Worm (Caenorhabditis elegans) whole organism, late embryonic: ENCODE results near the gene F32H5.3.

Source experiments
- C08G9.2 ChIP-seq: sonication (generic microtip); optimal IDR thresholded peaks from 2 replicates; lab custom pipeline; 2016; ENCODE audit warnings: mild to moderate bottlenecking, missing genetic modification characterization, moderate library complexity, missing compliant biosample characterization
- C38D4.7 ChIP-seq: fragments of 200-800 bp; sonication (Bioruptor generic); optimal IDR thresholded peaks from 2 replicates; lab custom pipeline; 2018; ENCODE audit warnings: mild to moderate bottlenecking, missing genetic modification characterization, moderate library complexity, missing compliant biosample characterization
- F13H6.1 ChIP-seq: sonication (generic microtip); optimal IDR thresholded peaks from 2 replicates; lab custom pipeline; 2016; ENCODE audit warnings: missing genetic modification characterization, missing compliant biosample characterization
- K09A11.1 ChIP-seq: sonication (generic microtip); optimal IDR thresholded peaks from 2 replicates; lab custom pipeline; 2017; ENCODE audit warnings: antibody characterized with exemption, mild to moderate bottlenecking, missing genetic modification characterization, missing compliant biosample characterization; ENCODE audit not compliant: insufficient read depth
- Y22D7AL.16 ChIP-seq: sonication (generic microtip); optimal IDR thresholded peaks from 2 replicates; lab custom pipeline; 2016; ENCODE audit warnings: missing genetic modification characterization, missing compliant biosample characterization
- ahr-1 ChIP-seq: sonication (generic microtip); optimal IDR thresholded peaks from 2 replicates; lab custom pipeline; 2016; ENCODE audit warnings: missing genetic modification characterization, missing compliant biosample characterization
- ceh-14 ChIP-seq: sonication (generic microtip); optimal IDR thresholded peaks from 2 replicates; lab custom pipeline; 2016; ENCODE audit warnings: missing genotype, missing genetic modification characterization, missing compliant biosample characterization
- ceh-2 ChIP-seq: sonication (generic microtip); optimal IDR thresholded peaks from 2 replicates; lab custom pipeline; 2016; ENCODE audit warnings: missing genotype, missing genetic modification characterization, missing compliant biosample characterization
- ceh-24 ChIP-seq: sonication (generic microtip); optimal IDR thresholded peaks from 2 replicates; lab custom pipeline; 2016; ENCODE audit warnings: mild to moderate bottlenecking, missing genetic modification characterization, missing compliant biosample characterization
- ceh-34 ChIP-seq: sonication (generic microtip); optimal IDR thresholded peaks from 2 replicates; lab custom pipeline; 2016; ENCODE audit warnings: mild to moderate bottlenecking, missing genetic modification characterization, missing compliant biosample characterization
- ceh-9 ChIP-seq: sonication (generic microtip); optimal IDR thresholded peaks from 2 replicates; lab custom pipeline; 2016; ENCODE audit warnings: mild to moderate bottlenecking, missing genetic modification characterization, inconsistent platforms, missing compliant biosample characterization
- elt-2 ChIP-seq: sonication (generic microtip); optimal IDR thresholded peaks from 2 replicates; lab custom pipeline; 2016; ENCODE audit warnings: missing genetic modification reagents, missing genetic modification characterization, missing compliant biosample characterization
- ets-4 ChIP-seq: sonication (generic microtip); optimal IDR thresholded peaks from 2 replicates; lab custom pipeline; 2016; ENCODE audit warnings: missing genetic modification characterization, missing compliant biosample characterization
- fax-1 ChIP-seq: sonication (generic microtip); optimal IDR thresholded peaks from 2 replicates; lab custom pipeline; 2016; ENCODE audit warnings: missing genotype, missing genetic modification characterization, missing compliant biosample characterization
- fkh-10 ChIP-seq: fragments of 150-350 bp; optimal IDR thresholded peaks from 2 replicates; lab custom pipeline; 2014; ENCODE audit warnings: missing biosample characterization, missing genetic modification reagents, missing genetic modification characterization
- fkh-6 ChIP-seq: sonication (generic microtip); optimal IDR thresholded peaks from 2 replicates; lab custom pipeline; 2016; ENCODE audit warnings: missing genetic modification characterization, missing compliant biosample characterization
- hlh-15 ChIP-seq: sonication (generic microtip); optimal IDR thresholded peaks from 2 replicates; lab custom pipeline; 2016; ENCODE audit warnings: missing genetic modification characterization, missing compliant biosample characterization
- hlh-6 ChIP-seq: sonication (generic microtip); optimal IDR thresholded peaks from 2 replicates; lab custom pipeline; 2016; ENCODE audit warnings: missing genotype, missing genetic modification characterization, missing compliant biosample characterization
- hlh-8 ChIP-seq: sonication (generic microtip); optimal IDR thresholded peaks from 2 replicates; lab custom pipeline; 2016; ENCODE audit warnings: missing genotype, missing genetic modification characterization, missing compliant biosample characterization
- lim-6 ChIP-seq: sonication (generic microtip); optimal IDR thresholded peaks from 2 replicates; lab custom pipeline; 2016; ENCODE audit warnings: missing genetic modification characterization, missing compliant biosample characterization
- lin-11 ChIP-seq: fragments of 200-800 bp; sonication (Bioruptor generic); optimal IDR thresholded peaks from 2 replicates; lab custom pipeline; 2018; ENCODE audit warnings: mild to moderate bottlenecking, missing genetic modification characterization, missing compliant biosample characterization
- madf-2 ChIP-seq: sonication (generic microtip); optimal IDR thresholded peaks from 2 replicates; lab custom pipeline; 2017; ENCODE audit warnings: missing genetic modification characterization, missing compliant biosample characterization
- nfya-1 ChIP-seq: sonication (generic microtip); optimal IDR thresholded peaks from 2 replicates; lab custom pipeline; 2017; ENCODE audit warnings: missing genetic modification characterization, mild to moderate bottlenecking, missing compliant biosample characterization, antibody characterized with exemption, moderate library complexity
- nhr-232 ChIP-seq: sonication (generic microtip); optimal IDR thresholded peaks from 2 replicates; lab custom pipeline; 2016; ENCODE audit warnings: missing genetic modification characterization, missing compliant biosample characterization
- npax-4 ChIP-seq: sonication (generic microtip); optimal IDR thresholded peaks from 2 replicates; lab custom pipeline; 2016; ENCODE audit warnings: missing genetic modification characterization, missing compliant biosample characterization
- pag-3 ChIP-seq: sonication (generic microtip); optimal IDR thresholded peaks from 2 replicates; lab custom pipeline; 2016; ENCODE audit warnings: missing compliant biosample characterization, missing genetic modification characterization, borderline replicate concordance
- pha-4 ChIP-seq: fragments of 150-350 bp; optimal IDR thresholded peaks from 2 replicates; lab custom pipeline; 2018; ENCODE audit warnings: missing biosample characterization, missing genetic modification reagents, missing genetic modification characterization
- pros-1 ChIP-seq: fragments of 150-350 bp; optimal IDR thresholded peaks from 2 replicates; lab custom pipeline; 2014; ENCODE audit warnings: missing biosample characterization, missing genetic modification reagents, missing genetic modification characterization
- ref-2 ChIP-seq: sonication (generic microtip); optimal IDR thresholded peaks from 2 replicates; lab custom pipeline; 2016; ENCODE audit warnings: missing genetic modification characterization, missing compliant biosample characterization
- sdc-2 ChIP-seq: sonication (generic microtip); optimal IDR thresholded peaks from 2 replicates; lab custom pipeline; 2016; ENCODE audit warnings: missing genotype, missing genetic modification characterization, missing compliant biosample characterization
- syd-9 ChIP-seq: sonication (generic microtip); optimal IDR thresholded peaks from 2 replicates; lab custom pipeline; 2016; ENCODE audit warnings: mild to moderate bottlenecking, missing genetic modification characterization, moderate library complexity, missing compliant biosample characterization
- tbx-2 ChIP-seq: sonication (generic microtip); optimal IDR thresholded peaks from 2 replicates; lab custom pipeline; 2016; ENCODE audit warnings: missing genetic modification characterization, missing compliant biosample characterization
- tbx-7 ChIP-seq: sonication (generic microtip); optimal IDR thresholded peaks from 2 replicates; lab custom pipeline; 2016; ENCODE audit warnings: missing genotype, missing genetic modification characterization, missing compliant biosample characterization
- unc-3 ChIP-seq, 2 experiments: fragments of 200-800 bp in 1 of 2; sonication (Bioruptor generic) in 1 of 2; sonication (generic microtip) in 1 of 2; conservative IDR thresholded peaks in 1 of 2; optimal IDR thresholded peaks in 1 of 2; 2 replicates each; pipeline versions ENCODE4 v1.3.6 to Lab custom; 2016 to 2022; ENCODE audit warnings: missing compliant biosample characterization in 2 of 2, missing genetic modification characterization in 2 of 2, missing genetic modification reagents in 1 of 2
- unc-86 ChIP-seq: sonication (generic microtip); optimal IDR thresholded peaks from 2 replicates; lab custom pipeline; 2016; ENCODE audit warnings: missing genetic modification characterization, missing compliant biosample characterization
- ztf-16 ChIP-seq: sonication (generic microtip); optimal IDR thresholded peaks from 2 replicates; lab custom pipeline; 2017; ENCODE audit warnings: missing genetic modification characterization, missing compliant biosample characterization

The F32H5.3 gene

DNA sequence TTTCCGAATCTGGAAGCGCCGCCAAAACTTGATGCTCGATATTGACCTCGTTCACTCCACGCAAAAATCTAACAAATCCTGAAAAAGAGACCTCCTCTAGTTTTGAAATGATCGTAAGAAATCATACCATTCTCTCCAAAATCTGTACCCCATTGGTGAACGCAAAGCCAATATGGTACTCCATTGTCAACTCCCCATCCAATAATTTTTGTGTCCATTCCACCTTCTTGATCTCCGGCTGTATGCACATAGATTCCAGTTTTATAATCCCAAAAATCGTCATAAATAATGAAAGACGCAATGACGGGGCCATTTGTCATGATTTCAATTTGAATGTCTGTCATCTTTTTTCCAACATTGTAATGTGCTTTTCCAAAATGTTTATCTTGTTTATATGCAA, 2.9 kb upstream of the F32H5.3 start:
- no peak for TF ChIP-seq nfya-1 (tag; lab: Kevin White, UChicago)
- TF ChIP-seq fkh-6 (tag; lab: Kevin White, UChicago), result no peak
- no peak for TF ChIP-seq lim-6 (tag; lab: Kevin White, UChicago)
- no peak for TF ChIP-seq ahr-1 (tag; lab: Kevin White, UChicago)
- TF ChIP-seq ceh-34 (tag; lab: Kevin White, UChicago), result no peak
- no peak for TF ChIP-seq npax-4 (tag; lab: Kevin White, UChicago)
- no peak for TF ChIP-seq unc-3 (GFP tag; conservative IDR thresholded peaks at IDR 0.05; lab: Robert Waterston, UW)
- TF ChIP-seq unc-3 (tag; optimal IDR thresholded peaks at IDR 0.05; lab: Kevin White, UChicago), result no peak
- no peak for TF ChIP-seq pha-4 (tag; lab: Kevin White, UChicago)
- TF ChIP-seq pros-1 (tag; lab: Kevin White, UChicago), result no peak
- no peak for TF ChIP-seq hlh-6 (tag; lab: Kevin White, UChicago)
- no peak for TF ChIP-seq ztf-16 (tag; lab: Kevin White, UChicago)
- TF ChIP-seq, all 69 proteins: peak for 0

DNA sequence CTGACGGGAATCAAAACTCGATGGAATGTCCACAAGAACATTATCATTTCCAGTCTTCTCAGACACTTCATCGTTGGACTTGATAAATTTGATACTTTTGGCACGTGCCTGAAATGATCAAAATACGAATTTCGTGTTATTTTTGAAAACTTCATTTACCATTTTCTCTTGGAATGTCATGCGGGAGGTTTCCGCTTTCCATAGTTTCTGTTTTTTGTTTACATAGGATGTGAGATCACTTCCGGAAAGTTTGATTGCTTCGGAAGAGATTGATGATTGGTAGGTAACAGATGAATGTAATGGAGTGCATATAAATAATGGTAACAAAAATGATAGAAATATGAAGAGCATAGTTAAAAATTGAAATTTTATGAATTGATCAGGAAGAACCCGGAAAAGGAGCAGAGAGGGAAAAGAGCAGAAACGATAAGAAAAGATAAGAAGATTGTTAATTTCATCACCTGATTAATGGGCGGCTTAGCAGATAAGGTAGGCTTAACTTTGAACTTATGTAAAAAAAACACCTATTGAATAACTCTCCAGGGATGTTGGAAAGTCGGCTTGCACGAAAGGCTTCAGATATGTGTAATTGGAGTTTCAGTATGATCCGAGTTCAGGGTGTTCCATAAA, 1.4 kb upstream of the F32H5.3 start, which contains the start of gene F32H5.1:
F32H5.1 (minus strand) TSS at position 386 of the 630 bp plus-strand sequence.
- no peak for TF ChIP-seq lim-6 (tag; lab: Kevin White, UChicago)
- TF ChIP-seq elt-2 (tag; lab: Kevin White, UChicago), result peak; percentile 19

DNA sequence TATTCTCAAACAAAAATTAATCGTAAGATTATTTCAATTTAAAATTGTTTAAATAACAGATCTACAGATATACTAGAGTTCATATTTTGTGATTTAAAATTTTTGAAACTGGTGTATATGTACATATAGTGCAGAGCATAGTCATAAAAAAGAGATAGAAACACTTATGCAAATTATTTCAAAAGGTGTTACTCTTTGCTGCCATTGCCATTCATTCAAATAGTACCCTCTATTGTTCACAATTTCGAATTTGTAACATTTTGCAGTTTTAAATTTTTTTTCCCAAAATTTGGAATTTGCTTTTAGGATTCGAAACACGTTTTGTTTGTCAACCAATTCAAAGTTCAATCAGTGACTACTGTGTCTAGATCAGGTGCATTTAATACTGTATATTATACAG, 1.1 kb downstream of the F32H5.3 start, which contains the start of gene F32H5.4:
F32H5.4 (plus strand) TSS at position 301 of the 400 bp plus-strand sequence.
- TF ChIP-seq ztf-16 (tag; lab: Kevin White, UChicago) (no peak), nfya-1 (tag; lab: Kevin White, UChicago) (no peak), F13H6.1 (tag; lab: Kevin White, UChicago) (no peak), ref-2 (tag; lab: Kevin White, UChicago) (no peak), pag-3 (tag; lab: Kevin White, UChicago) (no peak)

- TF ChIP-seq ceh-14 (tag; lab: Kevin White, UChicago), result no peak
- no peak for TF ChIP-seq syd-9 (tag; lab: Kevin White, UChicago)
- TF ChIP-seq lin-11 (tag; lab: Kevin White, UChicago), result no peak
- TF ChIP-seq hlh-15 (tag; lab: Kevin White, UChicago), result no peak
- TF ChIP-seq tbx-2, result no peak
- no peak for TF ChIP-seq pag-3 (tag; lab: Kevin White, UChicago)
- TF ChIP-seq ets-4 (tag; lab: Kevin White, UChicago), result no peak
- no peak for TF ChIP-seq fax-1 (tag; lab: Kevin White, UChicago)
- TF ChIP-seq elt-2 (tag; lab: Kevin White, UChicago), result no peak
- no peak for TF ChIP-seq madf-2 (tag; lab: Kevin White, UChicago)
- TF ChIP-seq pha-4 (tag; lab: Kevin White, UChicago), result no peak
- TF ChIP-seq ceh-24, result no peak
Observed at ce11 chrV:13363415-13363814, 4.3 kb downstream of the F32H5.3 start, which contains the start of gene srg-46. Gene srg-46 (plus strand): TSS chrV:13363715.

DNA sequence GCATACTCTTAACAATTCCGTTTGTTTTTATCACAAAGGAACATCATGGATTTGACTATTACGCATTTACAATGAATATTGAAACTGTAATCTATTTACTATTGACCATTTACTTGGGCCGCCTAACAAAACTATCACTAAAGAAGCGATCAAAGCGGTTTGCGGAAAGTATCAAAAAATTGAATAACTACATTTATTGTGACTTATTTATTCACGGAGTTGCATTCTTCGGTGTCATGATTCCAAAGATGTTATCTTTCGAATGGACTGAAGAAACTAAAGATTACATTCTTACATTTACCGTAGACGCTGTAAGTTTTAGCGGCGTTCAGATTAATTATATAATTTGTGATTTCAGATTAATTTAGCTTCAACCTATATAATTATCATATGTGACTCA, 5.1 kb downstream of the F32H5.3 start:
- TF ChIP-seq K09A11.1 (tag; lab: Kevin White, UChicago), result no peak
- no peak for TF ChIP-seq C08G9.2
- no peak for TF ChIP-seq unc-86 (tag; lab: Kevin White, UChicago)
- TF ChIP-seq unc-3 (GFP tag; conservative IDR thresholded peaks at IDR 0.05; lab: Robert Waterston, UW), result no peak
- no peak for TF ChIP-seq unc-3 (tag; optimal IDR thresholded peaks at IDR 0.05; lab: Kevin White, UChicago)
- no peak for TF ChIP-seq nhr-232 (tag; lab: Kevin White, UChicago)
- TF ChIP-seq ceh-24, result no peak
- TF ChIP-seq Y22D7AL.16 (tag; lab: Kevin White, UChicago), result no peak
- TF ChIP-seq sdc-2 (tag; lab: Kevin White, UChicago), result no peak
- no peak for TF ChIP-seq tbx-2
- no peak for TF ChIP-seq C38D4.7
- TF ChIP-seq ceh-2 (tag; lab: Kevin White, UChicago), result no peak
- no peak for TF ChIP-seq ceh-34 (tag; lab: Kevin White, UChicago)
- no peak for TF ChIP-seq tbx-7 (tag; lab: Kevin White, UChicago)
- no peak for TF ChIP-seq ceh-14 (tag; lab: Kevin White, UChicago)
- no peak for TF ChIP-seq ceh-9 (tag; lab: Kevin White, UChicago)
- no peak for TF ChIP-seq hlh-8 (tag; lab: Kevin White, UChicago)
- TF ChIP-seq ztf-16 (tag; lab: Kevin White, UChicago), result no peak
- TF ChIP-seq fkh-10 (GFP tag; lab: Kevin White, UChicago), result no peak
- TF ChIP-seq nfya-1 (tag; lab: Kevin White, UChicago), result no peak
